Worm (Caenorhabditis elegans): ENCODE measurements around the gene adt-1.

DNA sequence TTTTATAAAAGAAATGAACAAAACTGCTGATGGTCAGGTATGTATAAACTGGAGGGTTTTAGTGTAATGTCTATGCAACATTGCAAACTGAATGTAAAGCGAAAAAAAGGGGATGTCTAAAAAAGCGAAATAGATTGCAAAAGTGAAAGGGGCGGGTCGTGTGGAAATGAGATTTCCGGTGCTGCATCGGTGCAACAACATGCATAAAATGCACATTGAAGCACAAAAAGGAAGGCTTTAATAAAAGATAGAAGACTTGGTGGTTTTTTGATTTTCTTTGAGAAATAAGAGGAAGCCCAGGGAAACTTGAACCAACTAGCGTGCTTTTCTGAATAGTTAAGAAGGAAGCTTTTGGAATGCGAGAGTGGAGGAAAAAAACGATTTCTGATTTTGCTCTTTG, 46.0 kb upstream of the adt-1 start:
- TF ChIP-seq gmeb-1 (tag; optimal IDR thresholded peaks at IDR 0.05), result no peak
- no peak for TF ChIP-seq alr-1 (tag; optimal IDR thresholded peaks at IDR 0.05)
- TF ChIP-seq lin-11 (tag; optimal IDR thresholded peaks at IDR 0.05), result no peak
- TF ChIP-seq nhr-10 (tag; optimal IDR thresholded peaks at IDR 0.05), result no peak
- no peak for TF ChIP-seq ceh-82 (tag; optimal IDR thresholded peaks at IDR 0.05)
- no peak for TF ChIP-seq F13H6.1 (tag; optimal IDR thresholded peaks at IDR 0.05)
